Worm (Caenorhabditis elegans) whole organism, late embryonic: Measurements from ENCODE around the gene F01F1.2.

Source experiments
- C38D4.7 ChIP-seq: fragments of 200-800 bp; sonication (Bioruptor generic); optimal IDR thresholded peaks from 2 replicates; lab custom pipeline; 2018; ENCODE audit warnings: mild to moderate bottlenecking, missing genetic modification characterization, moderate library complexity, missing compliant biosample characterization
- K02D7.2 ChIP-seq: sonication (generic microtip); optimal IDR thresholded peaks from 2 replicates; lab custom pipeline; 2017; ENCODE audit warnings: mild to moderate bottlenecking, missing genetic modification characterization, missing compliant biosample characterization
- T23F11.4 ChIP-seq: fragments of 200-800 bp; sonication (Bioruptor generic); optimal IDR thresholded peaks from 2 replicates; lab custom pipeline; 2018; ENCODE audit warnings: mild to moderate bottlenecking, missing genetic modification characterization, missing compliant biosample characterization
- Y22D7AL.16 ChIP-seq: sonication (generic microtip); optimal IDR thresholded peaks from 2 replicates; lab custom pipeline; 2016; ENCODE audit warnings: missing genetic modification characterization, missing compliant biosample characterization
- ahr-1 ChIP-seq: sonication (generic microtip); optimal IDR thresholded peaks from 2 replicates; lab custom pipeline; 2016; ENCODE audit warnings: missing genetic modification characterization, missing compliant biosample characterization
- ceh-14 ChIP-seq: sonication (generic microtip); optimal IDR thresholded peaks from 2 replicates; lab custom pipeline; 2016; ENCODE audit warnings: missing genotype, missing genetic modification characterization, missing compliant biosample characterization
- ceh-34 ChIP-seq: sonication (generic microtip); optimal IDR thresholded peaks from 2 replicates; lab custom pipeline; 2016; ENCODE audit warnings: mild to moderate bottlenecking, missing genetic modification characterization, missing compliant biosample characterization
- ceh-45 ChIP-seq: fragments of 200-800 bp; sonication (Bioruptor generic); IDR thresholded peaks from 2 replicates; pipeline ENCODE4 v1.3.6; 2022; ENCODE audit warnings: missing genetic modification reagents, missing genetic modification characterization, missing compliant biosample characterization
- ceh-6 ChIP-seq: fragments of 200-800 bp; sonication (Bioruptor generic); optimal IDR thresholded peaks from 2 replicates; lab custom pipeline; 2018; ENCODE audit warnings: mild to moderate bottlenecking, missing genetic modification characterization, missing compliant biosample characterization
- che-1 ChIP-seq: sonication (generic microtip); optimal IDR thresholded peaks from 2 replicates; lab custom pipeline; 2016; ENCODE audit warnings: mild to moderate bottlenecking, missing genetic modification characterization, missing compliant biosample characterization
- dve-1 ChIP-seq: sonication (generic microtip); optimal IDR thresholded peaks from 2 replicates; lab custom pipeline; 2017; ENCODE audit warnings: antibody characterized with exemption, mild to moderate bottlenecking, missing genetic modification characterization, missing compliant biosample characterization
- elt-2 ChIP-seq: sonication (generic microtip); optimal IDR thresholded peaks from 2 replicates; lab custom pipeline; 2016; ENCODE audit warnings: missing genetic modification reagents, missing genetic modification characterization, missing compliant biosample characterization
- ets-4 ChIP-seq: sonication (generic microtip); optimal IDR thresholded peaks from 2 replicates; lab custom pipeline; 2016; ENCODE audit warnings: missing genetic modification characterization, missing compliant biosample characterization
- fax-1 ChIP-seq: sonication (generic microtip); optimal IDR thresholded peaks from 2 replicates; lab custom pipeline; 2016; ENCODE audit warnings: missing genotype, missing genetic modification characterization, missing compliant biosample characterization
- fkh-6 ChIP-seq: sonication (generic microtip); optimal IDR thresholded peaks from 2 replicates; lab custom pipeline; 2016; ENCODE audit warnings: missing genetic modification characterization, missing compliant biosample characterization
- hlh-13 ChIP-seq: fragments of 200-800 bp; sonication (Bioruptor generic); optimal IDR thresholded peaks from 2 replicates; lab custom pipeline; 2018; ENCODE audit warnings: mild to moderate bottlenecking, missing genetic modification characterization, missing compliant biosample characterization
- hlh-30 ChIP-seq: sonication (generic microtip); optimal IDR thresholded peaks from 2 replicates; lab custom pipeline; 2017; ENCODE audit warnings: antibody characterized with exemption, missing genetic modification characterization, missing compliant biosample characterization; ENCODE audit not compliant: insufficient read depth
- hlh-8 ChIP-seq: sonication (generic microtip); optimal IDR thresholded peaks from 2 replicates; lab custom pipeline; 2016; ENCODE audit warnings: missing genotype, missing genetic modification characterization, missing compliant biosample characterization
- madf-2 ChIP-seq: sonication (generic microtip); optimal IDR thresholded peaks from 2 replicates; lab custom pipeline; 2017; ENCODE audit warnings: missing genetic modification characterization, missing compliant biosample characterization
- mec-3 ChIP-seq: sonication (generic microtip); optimal IDR thresholded peaks from 2 replicates; lab custom pipeline; 2016; ENCODE audit warnings: borderline replicate concordance, missing genetic modification characterization, missing compliant biosample characterization
- nhr-232 ChIP-seq: sonication (generic microtip); optimal IDR thresholded peaks from 2 replicates; lab custom pipeline; 2016; ENCODE audit warnings: missing genetic modification characterization, missing compliant biosample characterization
- npax-4 ChIP-seq: sonication (generic microtip); optimal IDR thresholded peaks from 2 replicates; lab custom pipeline; 2016; ENCODE audit warnings: missing genetic modification characterization, missing compliant biosample characterization
- odd-2 ChIP-seq: sonication (generic microtip); optimal IDR thresholded peaks from 2 replicates; lab custom pipeline; 2017; ENCODE audit warnings: antibody characterized with exemption, mild to moderate bottlenecking, missing genetic modification characterization, missing compliant biosample characterization
- pat-9 ChIP-seq: fragments of 200-800 bp; sonication (Bioruptor generic); optimal IDR thresholded peaks from 2 replicates; lab custom pipeline; 2018; ENCODE audit warnings: mild to moderate bottlenecking, missing genetic modification characterization, moderate library complexity, missing compliant biosample characterization
- pax-1 ChIP-seq: fragments of 150-350 bp; optimal IDR thresholded peaks from 2 replicates; lab custom pipeline; 2014; ENCODE audit warnings: missing biosample characterization, missing genetic modification characterization
- pha-4 ChIP-seq: fragments of 150-350 bp; optimal IDR thresholded peaks from 2 replicates; lab custom pipeline; 2018; ENCODE audit warnings: missing biosample characterization, missing genetic modification reagents, missing genetic modification characterization
- pqm-1 ChIP-seq: sonication (generic microtip); optimal IDR thresholded peaks from 2 replicates; lab custom pipeline; 2016; ENCODE audit warnings: missing genetic modification characterization, missing compliant biosample characterization
- ref-2 ChIP-seq: sonication (generic microtip); optimal IDR thresholded peaks from 2 replicates; lab custom pipeline; 2016; ENCODE audit warnings: missing genetic modification characterization, missing compliant biosample characterization
- sdc-2 ChIP-seq: sonication (generic microtip); optimal IDR thresholded peaks from 2 replicates; lab custom pipeline; 2016; ENCODE audit warnings: missing genotype, missing genetic modification characterization, missing compliant biosample characterization
- sox-4 ChIP-seq: sonication (generic microtip); optimal IDR thresholded peaks from 2 replicates; lab custom pipeline; 2017; ENCODE audit warnings: mild to moderate bottlenecking, missing genetic modification characterization, inconsistent platforms, missing compliant biosample characterization
- tbx-2 ChIP-seq: sonication (generic microtip); optimal IDR thresholded peaks from 2 replicates; lab custom pipeline; 2016; ENCODE audit warnings: missing genetic modification characterization, missing compliant biosample characterization
- tbx-7 ChIP-seq: sonication (generic microtip); optimal IDR thresholded peaks from 2 replicates; lab custom pipeline; 2016; ENCODE audit warnings: missing genotype, missing genetic modification characterization, missing compliant biosample characterization
- unc-3 ChIP-seq, 2 experiments: fragments of 200-800 bp in 1 of 2; sonication (Bioruptor generic) in 1 of 2; sonication (generic microtip) in 1 of 2; conservative IDR thresholded peaks in 1 of 2; optimal IDR thresholded peaks in 1 of 2; 2 replicates each; pipeline versions ENCODE4 v1.3.6 to Lab custom; 2016 to 2022; ENCODE audit warnings: missing compliant biosample characterization in 2 of 2, missing genetic modification characterization in 2 of 2, missing genetic modification reagents in 1 of 2
- unc-55 ChIP-seq: sonication (generic microtip); optimal IDR thresholded peaks from 2 replicates; lab custom pipeline; 2017; ENCODE audit warnings: missing biosample characterization, missing genetic modification reagents, missing genetic modification characterization

Gene F01F1.2

ce11 chrIII:5871760-5872159 is 6.6 kb upstream of the F01F1.2 start, which contains the start of the genes F01F1.11 and F01F1.3 (continued):
- no peak for TF ChIP-seq sox-4
- TF ChIP-seq tbx-2: peak; percentile 85
- no peak for TF ChIP-seq unc-55 (GFP tag; lab: Kevin White, UChicago)

- TF ChIP-seq hlh-8 (tag; lab: Kevin White, UChicago) (peak; percentile 36), unc-3 (GFP tag; conservative IDR thresholded peaks at IDR 0.05; lab: Robert Waterston, UW) (no peak), unc-3 (tag; optimal IDR thresholded peaks at IDR 0.05; lab: Kevin White, UChicago) (no peak)
Measured at ce11 chrIII:5872288-5872687, 6.1 kb upstream of the F01F1.2 start.

- TF ChIP-seq unc-55 (GFP tag; lab: Kevin White, UChicago) (peak; percentile 59), odd-2 (tag; lab: Kevin White, UChicago) (no peak), pat-9 (no peak)
Measured at ce11 chrIII:5874263-5874662, 4.1 kb upstream of the F01F1.2 start.

- TF ChIP-seq Y22D7AL.16 (tag; lab: Kevin White, UChicago): no peak
- TF ChIP-seq ceh-34: no peak
- TF ChIP-seq pat-9: no peak
- TF ChIP-seq dve-1: no peak
- TF ChIP-seq K02D7.2: no peak
- no peak for TF ChIP-seq unc-3 (GFP tag; conservative IDR thresholded peaks at IDR 0.05; lab: Robert Waterston, UW)
- no peak for TF ChIP-seq unc-3 (tag; optimal IDR thresholded peaks at IDR 0.05; lab: Kevin White, UChicago)
- TF ChIP-seq npax-4 (tag; lab: Kevin White, UChicago): no peak
- TF ChIP-seq mec-3: no peak
- TF ChIP-seq fax-1 (tag; lab: Kevin White, UChicago): no peak
- TF ChIP-seq madf-2: no peak
- TF ChIP-seq che-1 (tag; lab: Kevin White, UChicago): no peak
- TF ChIP-seq ceh-14 (tag; lab: Kevin White, UChicago): no peak
- TF ChIP-seq pha-4 (tag; lab: Kevin White, UChicago): no peak
- no peak for TF ChIP-seq sox-4
- TF ChIP-seq sdc-2: no peak
- no peak for TF ChIP-seq ref-2 (tag; lab: Kevin White, UChicago)
Measured at ce11 chrIII:5874664-5875417, 3.5 kb upstream of the F01F1.2 start.

- no peak for TF ChIP-seq ets-4
- TF ChIP-seq pha-4 (tag; lab: Kevin White, UChicago): no peak
- TF ChIP-seq tbx-7 (tag; lab: Kevin White, UChicago): no peak
- TF ChIP-seq Y22D7AL.16 (tag; lab: Kevin White, UChicago): no peak
- TF ChIP-seq C38D4.7 (GFP tag; lab: Kevin White, UChicago): no peak
- no peak for TF ChIP-seq pax-1 (tag; lab: Kevin White, UChicago)
- TF ChIP-seq fax-1 (tag; lab: Kevin White, UChicago): no peak
- TF ChIP-seq sdc-2: no peak
- TF ChIP-seq che-1 (tag; lab: Kevin White, UChicago): no peak
- no peak for TF ChIP-seq T23F11.4 (GFP tag; lab: Kevin White, UChicago)
Measured at ce11 chrIII:5875418-5875702, 3.0 kb upstream of the F01F1.2 start.

- TF ChIP-seq elt-2 (peak; percentile 74), sdc-2 (no peak)
Measured at ce11 chrIII:5875705-5876104, 2.6 kb upstream of the F01F1.2 start.

- TF ChIP-seq Y22D7AL.16 (tag; lab: Kevin White, UChicago) (no peak), dve-1 (no peak), nhr-232 (tag; lab: Kevin White, UChicago) (no peak), pqm-1 (tag; lab: Kevin White, UChicago) (no peak), hlh-13 (no peak), tbx-7 (tag; lab: Kevin White, UChicago) (no peak), ceh-45 (no peak), ceh-6 (no peak), pha-4 (tag; lab: Kevin White, UChicago) (no peak), che-1 (tag; lab: Kevin White, UChicago) (no peak), sdc-2 (no peak), hlh-30 (tag; lab: Kevin White, UChicago) (no peak), ahr-1 (tag; lab: Kevin White, UChicago) (no peak), pax-1 (tag; lab: Kevin White, UChicago) (no peak), fkh-6 (tag; lab: Kevin White, UChicago) (no peak)
Measured at ce11 chrIII:5876140-5876675, 2.1 kb upstream of the F01F1.2 start, which contains the start of gene aldo-2. TSS of gene aldo-2 (minus strand) at chrIII:5876625.
